Worm (Caenorhabditis elegans): ENCODE data around the gene C01F1.6.

ce11 chrII:4294801-4295200 is 6.8 kb upstream of the C01F1.6 start, which contains the start of gene rml-4:
- TF ChIP-seq lin-11 (tag; optimal IDR thresholded peaks at IDR 0.05) (no peak), nhr-21 (tag; optimal IDR thresholded peaks at IDR 0.05) (no peak), fos-1 (tag; optimal IDR thresholded peaks at IDR 0.05) (no peak), ZK546.5 (tag; optimal IDR thresholded peaks at IDR 0.05) (no peak), ama-1 (optimal IDR thresholded peaks at IDR 0.05) (no peak), nhr-237 (tag; optimal IDR thresholded peaks at IDR 0.05) (no peak)

Data from whole organism, L2 larva.